Fruit fly (Drosophila melanogaster): Measurements from ENCODE around the gene tal-2A.

- no peak for TF ChIP-seq fu2 (GFP tag; optimal IDR thresholded peaks at IDR 0.05)
- TF ChIP-seq wdn (GFP tag; IDR thresholded peaks at IDR 0.05) = no peak
- peak; percentile 67 for TF ChIP-seq Bgb (GFP tag; IDR thresholded peaks at IDR 0.05; ENCODE audit: partially characterized antibody)
- TF ChIP-seq br (optimal IDR thresholded peaks at IDR 0.05) = no peak
- no peak for TF ChIP-seq fd102C (GFP tag; optimal IDR thresholded peaks at IDR 0.05)
- no peak for TF ChIP-seq CG14441 (GFP tag; IDR thresholded peaks at IDR 0.05)
- no peak for TF ChIP-seq CG43689 (GFP tag; IDR thresholded peaks at IDR 0.05)
- no peak for TF ChIP-seq mam (GFP tag; optimal IDR thresholded peaks at IDR 0.05)
- no peak for TF ChIP-seq pan (optimal IDR thresholded peaks at IDR 0.05)
- TF ChIP-seq pan (GFP tag; optimal IDR thresholded peaks at IDR 0.05 in 1 of 2, IDR thresholded peaks at IDR 0.05 in 1 of 2) = no peak
- TF ChIP-seq CG8478 (optimal IDR thresholded peaks at IDR 0.05) = no peak
- TF ChIP-seq nmo (GFP tag; optimal IDR thresholded peaks at IDR 0.05) = no peak
Measured at dm6 chr3R:13797823-13798446, 15.0 kb upstream of the tal-2A start.

Measured in whole organism, embryonic.